Fruit fly (Drosophila melanogaster) whole organism, wandering third instar larva: ENCODE data around the gene mRpL44.

Experiments used
- Hr78 ChIP-seq: fragments of >200 bp; optimal IDR thresholded peaks from 2 replicates; lab custom pipeline; 2017; ENCODE audit warnings: missing biosample characterization, missing genetic modification characterization
- N ChIP-seq: fragments of >200 bp; optimal IDR thresholded peaks from 2 replicates; lab custom pipeline; 2018; ENCODE audit warnings: missing biosample characterization, missing external identifiers, missing genetic modification characterization
- Rel ChIP-seq, 2 experiments: fragments of 200-800 bp; sonication (Bioruptor generic) in 1 of 2; optimal IDR thresholded peaks; 2 replicates in 1 of 2; 3 replicates in 1 of 2; lab custom pipeline; 2016 to 2019; ENCODE audit warnings: mild to moderate bottlenecking in 2 of 2, missing biosample characterization in 2 of 2, missing genetic modification characterization in 2 of 2, moderate library complexity in 1 of 2
- Sp1 ChIP-seq: fragments of 200-800 bp; sonication (Bioruptor generic); optimal IDR thresholded peaks from 3 replicates; lab custom pipeline; 2019; ENCODE audit warnings: missing biosample characterization, mild to moderate bottlenecking, missing genetic modification characterization, moderate library complexity
- psq ChIP-seq: fragments of 200-800 bp; sonication (Bioruptor generic); optimal IDR thresholded peaks from 3 replicates; lab custom pipeline; 2017; ENCODE audit warnings: missing biosample characterization, mild to moderate bottlenecking, missing genetic modification characterization, moderate library complexity
- woc ChIP-seq: sonication (Bioruptor generic); optimal IDR thresholded peaks from 2 replicates; lab custom pipeline; 2016; ENCODE audit warnings: missing biosample characterization, mild to moderate bottlenecking, missing genetic modification characterization

The mRpL44 gene

DNA sequence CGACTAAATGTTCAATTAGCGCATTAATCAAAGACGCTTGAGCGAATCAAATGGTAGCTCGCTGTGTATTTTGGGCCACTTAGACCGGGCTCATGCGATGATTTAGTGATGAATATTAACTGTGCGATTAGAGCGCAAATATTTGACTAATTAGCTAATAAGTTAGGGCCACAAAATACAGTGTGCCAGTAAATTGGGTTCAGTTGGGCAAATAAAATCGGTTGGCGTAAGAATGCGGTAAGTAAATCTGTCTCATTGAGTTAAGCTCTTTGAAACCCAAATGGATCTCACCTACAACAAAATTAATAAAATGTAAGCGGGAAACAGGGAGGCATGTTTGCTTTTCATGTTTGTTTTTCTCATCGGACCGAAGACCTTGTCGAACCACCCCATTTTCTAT lies 50.0 kb downstream of the mRpL44 start:
- TF ChIP-seq N (no peak), Sp1 (GFP tag; lab: Kevin White, UChicago) (no peak), Rel (GFP tag; optimal IDR thresholded peaks at IDR 0.05; lab: Kevin White, UChicago) (no peak), Rel (tag; optimal IDR thresholded peaks at IDR 0.05; lab: Kevin White, UChicago) (no peak), Hr78 (GFP tag; lab: Kevin White, UChicago) (no peak), psq (GFP tag; lab: Kevin White, UChicago) (no peak), woc (GFP tag; lab: Kevin White, UChicago) (no peak)
